Worm (Caenorhabditis elegans) whole organism, L3 larva: ENCODE results near the gene ZC404.1.

ENCODE experiments used
- ceh-28 ChIP-seq: fragments of 150-350 bp; optimal IDR thresholded peaks from 2 replicates; lab custom pipeline; 2014; ENCODE audit warnings: missing biosample characterization, missing genetic modification reagents, missing genetic modification characterization
- ceh-9 ChIP-seq: sonication (generic microtip); optimal IDR thresholded peaks from 2 replicates; lab custom pipeline; 2018; ENCODE audit warnings: missing biosample characterization, missing genetic modification characterization
- skn-1 ChIP-seq: fragments of 150-350 bp; optimal IDR thresholded peaks from 2 replicates; lab custom pipeline; 2014; ENCODE audit warnings: missing biosample characterization, missing genetic modification characterization
- unc-62 ChIP-seq: fragments of 150-350 bp; sonication (generic microtip); optimal IDR thresholded peaks from 4 replicates; lab custom pipeline; 2014; ENCODE audit warnings: missing biosample characterization, missing genetic modification reagents, missing genetic modification characterization

ce11 chrV:6780676-6781075 lies 13.3 kb upstream of the ZC404.1 start:
- TF ChIP-seq ceh-9 (tag; lab: Kevin White, UChicago) = no peak
- no peak for TF ChIP-seq unc-62 (GFP tag; lab: Kevin White, UChicago)
- no peak for TF ChIP-seq skn-1 (tag; lab: Kevin White, UChicago)
- no peak for TF ChIP-seq ceh-28 (tag; lab: Kevin White, UChicago)
